Fruit fly (Drosophila melanogaster): ENCODE data around the gene CG7110.

CG7110 gene

DNA sequence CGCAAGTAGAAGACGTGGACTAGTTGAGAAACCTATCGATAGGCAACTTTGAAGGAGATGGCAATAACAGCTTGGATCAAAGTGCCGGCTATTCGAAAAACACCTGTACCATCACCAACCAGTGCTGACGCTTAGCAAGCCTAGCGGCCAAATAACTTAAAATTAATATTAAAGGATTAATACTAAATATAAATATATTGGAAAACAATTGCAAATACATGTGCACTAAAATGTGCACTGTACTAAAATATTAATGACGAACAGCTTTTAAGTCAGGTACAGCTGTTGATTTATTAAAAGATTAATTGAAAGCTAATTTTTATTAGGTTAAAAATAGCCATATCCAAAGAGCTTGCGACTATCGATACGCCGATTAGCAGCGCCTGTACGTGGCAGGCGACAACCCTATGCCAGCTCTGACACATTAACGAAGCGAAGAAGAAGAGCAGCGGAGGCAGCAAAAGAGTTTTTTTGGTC is 20.3 kb upstream of the CG7110 start, which contains the start of the genes CG9302 and beta'COP (continued):
- peak; percentile 24 for TF ChIP-seq CG18011 (GFP tag; optimal IDR thresholded peaks at IDR 0.05)
- TF ChIP-seq Antp (GFP tag; optimal IDR thresholded peaks at IDR 0.05), result peak; percentile 34
- TF ChIP-seq al (GFP tag; IDR thresholded peaks at IDR 0.05), result peak; percentile 59; the same call in 1 of the 2 replicates
- peak; percentile 70 for TF ChIP-seq CG7556 (GFP tag; optimal IDR thresholded peaks at IDR 0.05)
- no peak for TF ChIP-seq cas (GFP tag; IDR thresholded peaks at IDR 0.05)
- no peak for TF ChIP-seq Ada2b (GFP tag; IDR thresholded peaks at IDR 0.05)
- no peak; the same call in 1 of the 2 replicates for TF ChIP-seq bbx (GFP tag; IDR thresholded peaks at IDR 0.05; ENCODE audit: partially characterized antibody)
- no peak for TF ChIP-seq odd (GFP tag; optimal IDR thresholded peaks at IDR 0.05)
- no peak for TF ChIP-seq sd (tag; optimal IDR thresholded peaks at IDR 0.05)
- peak; percentile 95 for TF ChIP-seq row (GFP tag; IDR thresholded peaks at IDR 0.05)
- peak; percentile 48; the same call in 1 of the 2 replicates for TF ChIP-seq Adf1 (GFP tag; IDR thresholded peaks at IDR 0.05)
- peak; percentile 72; the same call in 1 of the 2 replicates for TF ChIP-seq CG3847 (GFP tag; IDR thresholded peaks at IDR 0.05)
- TF ChIP-seq seq (GFP tag; IDR thresholded peaks at IDR 0.05), result no peak
- TF ChIP-seq CG5245 (GFP tag; optimal IDR thresholded peaks at IDR 0.05), result peak; percentile 31
- TF ChIP-seq Spps (tag; optimal IDR thresholded peaks at IDR 0.05), result peak; percentile 12
- TF ChIP-seq CG15514 (GFP tag; optimal IDR thresholded peaks at IDR 0.05), result peak; percentile 67
- no peak for TF ChIP-seq h (optimal IDR thresholded peaks at IDR 0.05)
- peak; percentile 52 for TF ChIP-seq CG12942 (GFP tag; optimal IDR thresholded peaks at IDR 0.05)
- TF ChIP-seq ab (GFP tag; optimal IDR thresholded peaks at IDR 0.05), result peak; percentile 3
- TF ChIP-seq pita (GFP tag; optimal IDR thresholded peaks at IDR 0.05), result no peak
- peak; percentile 73 for TF ChIP-seq YL-1 (GFP tag; optimal IDR thresholded peaks at IDR 0.05)
- TF ChIP-seq hth (optimal IDR thresholded peaks at IDR 0.05), result no peak
- TF ChIP-seq CG17328 (GFP tag; IDR thresholded peaks at IDR 0.05), result no peak
- no peak for TF ChIP-seq CG16779 (GFP tag; IDR thresholded peaks at IDR 0.05)
- peak; percentile 1 for TF ChIP-seq tup (GFP tag; optimal IDR thresholded peaks at IDR 0.05)
- TF ChIP-seq Lpt (GFP tag; optimal IDR thresholded peaks at IDR 0.05), result no peak
- no peak for TF ChIP-seq CG4282 (GFP tag; optimal IDR thresholded peaks at IDR 0.05)
- peak; percentile 57 for TF ChIP-seq Doc3 (GFP tag; IDR thresholded peaks at IDR 0.05; ENCODE audit: partially characterized antibody)
- no peak for TF ChIP-seq CG15479 (GFP tag; optimal IDR thresholded peaks at IDR 0.05)
- TF ChIP-seq CG3407 (GFP tag; optimal IDR thresholded peaks at IDR 0.05), result no peak
- no peak for TF ChIP-seq CG31388 (GFP tag; optimal IDR thresholded peaks at IDR 0.05)
- TF ChIP-seq fd64A (GFP tag; optimal IDR thresholded peaks at IDR 0.05), result no peak
- TF ChIP-seq insv (GFP tag; optimal IDR thresholded peaks at IDR 0.05), result peak in 1 of 2 experiments; percentile 37
- peak; percentile 75 for TF ChIP-seq CG9817 (tag; optimal IDR thresholded peaks at IDR 0.05)
- TF ChIP-seq CTCF (GFP tag; optimal IDR thresholded peaks at IDR 0.05), result no peak
- peak; percentile 50 for TF ChIP-seq CG8388 (GFP tag; optimal IDR thresholded peaks at IDR 0.05)
- peak; percentile 68 for TF ChIP-seq Opbp (GFP tag; IDR thresholded peaks at IDR 0.05; ENCODE audit: partially characterized antibody)
- TF ChIP-seq ftz-f1 (GFP tag; optimal IDR thresholded peaks at IDR 0.05), result no peak
- no peak for TF ChIP-seq HLHmδ (GFP tag; optimal IDR thresholded peaks at IDR 0.05)
- no peak for TF ChIP-seq CG12299 (tag; optimal IDR thresholded peaks at IDR 0.05)
- TF ChIP-seq CG7357 (GFP tag; IDR thresholded peaks at IDR 0.05), result peak; percentile 56; the same call in 1 of the 3 replicates
- TF ChIP-seq ttk (GFP tag; IDR thresholded peaks at IDR 0.05), result no peak
- no peak for TF ChIP-seq NFAT (GFP tag; IDR thresholded peaks at IDR 0.05)
- TF ChIP-seq CG12236 (GFP tag; optimal IDR thresholded peaks at IDR 0.05), result no peak
- TF ChIP-seq lab (GFP tag; optimal IDR thresholded peaks at IDR 0.05), result no peak
- peak; percentile 19 for TF ChIP-seq luna (GFP tag; optimal IDR thresholded peaks at IDR 0.05)
- peak; percentile 33 for TF ChIP-seq CG7987 (GFP tag; optimal IDR thresholded peaks at IDR 0.05)
- 0 out of 2 replicates have a peak, but pooled peaks have one; percentile 12 for TF ChIP-seq ham (GFP tag; IDR thresholded peaks at IDR 0.05)
- TF ChIP-seq Fer2 (tag; optimal IDR thresholded peaks at IDR 0.05), result peak; percentile 73
- 0 out of 2 replicates have a peak, but pooled peaks have one; percentile 17 for TF ChIP-seq onecut (GFP tag; IDR thresholded peaks at IDR 0.05)
- TF ChIP-seq sob (GFP tag; IDR thresholded peaks at IDR 0.05), result peak; percentile 56; the same call in 1 of the 2 replicates
- peak; percentile 59 for TF ChIP-seq Aef1 (GFP tag; IDR thresholded peaks at IDR 0.05)
